Fruit fly (Drosophila melanogaster): ENCODE measurements around the gene CG4461.

The CG4461 gene

DNA sequence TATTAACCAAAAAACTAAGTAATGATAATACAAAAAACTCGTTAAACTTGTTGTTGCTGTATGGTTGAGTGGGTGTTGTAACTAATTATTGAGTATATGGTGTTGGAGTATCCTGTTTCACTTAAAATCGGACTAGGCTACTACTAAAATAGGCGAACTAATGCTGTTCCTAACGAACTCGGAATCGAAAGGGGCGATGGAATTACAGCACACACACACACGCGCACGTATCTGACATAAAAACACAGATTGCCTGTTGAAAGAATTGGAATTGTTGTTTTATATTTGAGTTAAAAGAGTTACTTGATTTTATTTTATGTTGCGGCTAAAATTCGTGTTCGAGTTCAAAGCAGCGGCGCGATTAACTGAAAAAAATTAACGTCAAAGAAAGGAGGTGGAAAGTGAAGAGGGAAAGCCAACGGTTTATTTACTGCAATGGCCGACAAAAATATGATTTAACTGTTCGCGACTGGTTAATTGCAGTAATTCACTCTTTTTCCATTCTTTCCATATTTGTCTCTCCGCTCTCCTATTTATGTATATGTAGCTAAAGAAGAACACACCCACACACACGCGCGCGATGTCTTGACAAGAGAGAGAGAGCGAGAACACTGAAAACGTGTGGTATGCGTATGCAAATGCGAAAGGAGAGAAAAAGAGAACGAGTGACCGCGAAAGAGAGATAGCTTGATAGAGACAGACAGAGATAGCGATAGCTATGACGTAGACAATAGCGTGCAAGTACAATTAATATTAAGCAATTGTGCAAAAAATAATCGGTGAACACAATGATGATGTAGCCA is 26.3 kb downstream of the CG4461 start:
- TF ChIP-seq CG17801 (GFP tag; optimal IDR thresholded peaks at IDR 0.05; ENCODE audit: partially characterized antibody) = no peak

DNA sequence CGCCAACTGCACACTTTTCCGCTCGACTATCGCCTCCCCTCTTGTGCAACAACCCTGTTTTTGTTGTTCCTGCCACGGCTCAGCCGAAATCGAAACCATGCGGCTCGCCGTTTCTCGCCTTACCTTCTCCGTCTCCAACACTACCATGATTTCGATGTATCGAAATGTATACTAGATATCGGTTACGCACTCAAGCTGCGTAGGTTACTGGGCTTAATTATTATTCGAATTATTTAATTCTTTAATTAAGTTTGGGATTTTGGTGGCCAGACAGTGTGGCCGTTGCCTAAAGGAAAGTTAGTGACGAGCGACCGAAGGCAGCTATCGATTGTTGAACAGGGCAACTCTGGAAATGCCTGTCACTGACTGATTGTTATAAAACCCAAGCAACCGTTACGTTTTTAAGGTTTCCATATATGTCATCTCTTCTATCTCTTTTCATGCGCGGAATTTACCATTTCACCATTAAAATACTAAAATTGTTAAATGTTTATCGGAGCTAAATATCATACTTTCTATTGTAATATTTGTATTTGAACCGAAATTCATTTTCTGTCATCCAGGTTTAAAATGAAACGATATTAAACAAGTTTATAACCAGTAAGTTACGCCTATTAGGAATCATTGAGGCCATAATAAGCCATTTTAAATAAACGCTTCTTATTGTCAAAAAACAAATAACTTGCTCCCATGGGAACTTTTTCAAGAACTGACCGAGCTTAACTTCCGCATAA is 27.1 kb downstream of the CG4461 start, which contains the start of gene eIF4E1:
eIF4E1 (minus strand) TSS at position 304 of the 734 bp plus-strand sequence.
- TF ChIP-seq CG17801 (GFP tag; optimal IDR thresholded peaks at IDR 0.05; ENCODE audit: partially characterized antibody) = no peak

DNA sequence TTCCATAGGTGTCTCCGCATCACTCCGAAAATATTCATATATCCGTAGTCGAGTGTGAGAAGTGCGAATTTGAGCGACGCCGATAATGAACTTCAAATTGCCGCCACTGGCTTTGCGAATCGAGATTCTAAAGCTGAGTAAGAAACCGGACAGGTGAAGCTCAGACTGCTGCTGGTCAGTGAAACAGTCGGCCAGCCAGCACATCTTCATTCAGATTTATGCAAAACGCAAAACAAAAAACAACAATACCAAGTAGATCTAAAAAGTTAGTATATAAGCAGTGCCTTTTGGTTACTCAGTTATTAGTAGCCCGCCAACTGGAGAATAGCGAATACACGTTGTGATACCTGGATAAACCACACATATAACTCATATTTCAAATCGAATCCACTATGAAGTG is 29.3 kb downstream of the CG4461 start, which contains the start of gene Cpr67B:
Cpr67B (plus strand) TSS at position 301 of the 400 bp plus-strand sequence.
- no peak for TF ChIP-seq CG17801 (GFP tag; optimal IDR thresholded peaks at IDR 0.05; ENCODE audit: partially characterized antibody)

DNA sequence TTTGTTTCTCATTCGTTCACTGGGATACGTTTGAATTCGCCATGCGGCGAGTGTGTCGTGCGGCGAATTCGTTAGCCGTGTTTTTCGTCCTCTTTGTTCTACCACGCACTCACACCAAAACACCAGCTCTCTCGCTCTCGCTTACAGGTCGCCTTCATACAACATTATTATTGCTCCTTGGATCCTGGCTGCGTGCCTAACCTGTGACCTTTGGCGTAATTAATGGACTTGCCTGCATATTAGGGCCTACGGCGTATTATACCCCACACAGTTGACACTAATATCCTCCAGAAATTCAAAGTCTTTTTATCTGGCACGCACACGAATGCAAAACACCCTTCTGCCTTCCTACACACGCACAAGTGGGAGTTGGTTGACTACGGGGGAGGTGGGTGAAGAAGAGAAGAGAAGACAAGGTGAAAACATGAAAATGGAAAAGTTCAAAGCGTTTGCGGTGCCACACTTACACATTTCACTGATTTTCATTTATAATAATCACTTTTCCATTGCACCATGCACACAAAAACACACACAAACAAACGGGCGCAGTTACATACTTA is 34.9 kb downstream of the CG4461 start:
- no peak for TF ChIP-seq CG17801 (GFP tag; optimal IDR thresholded peaks at IDR 0.05; ENCODE audit: partially characterized antibody)

DNA sequence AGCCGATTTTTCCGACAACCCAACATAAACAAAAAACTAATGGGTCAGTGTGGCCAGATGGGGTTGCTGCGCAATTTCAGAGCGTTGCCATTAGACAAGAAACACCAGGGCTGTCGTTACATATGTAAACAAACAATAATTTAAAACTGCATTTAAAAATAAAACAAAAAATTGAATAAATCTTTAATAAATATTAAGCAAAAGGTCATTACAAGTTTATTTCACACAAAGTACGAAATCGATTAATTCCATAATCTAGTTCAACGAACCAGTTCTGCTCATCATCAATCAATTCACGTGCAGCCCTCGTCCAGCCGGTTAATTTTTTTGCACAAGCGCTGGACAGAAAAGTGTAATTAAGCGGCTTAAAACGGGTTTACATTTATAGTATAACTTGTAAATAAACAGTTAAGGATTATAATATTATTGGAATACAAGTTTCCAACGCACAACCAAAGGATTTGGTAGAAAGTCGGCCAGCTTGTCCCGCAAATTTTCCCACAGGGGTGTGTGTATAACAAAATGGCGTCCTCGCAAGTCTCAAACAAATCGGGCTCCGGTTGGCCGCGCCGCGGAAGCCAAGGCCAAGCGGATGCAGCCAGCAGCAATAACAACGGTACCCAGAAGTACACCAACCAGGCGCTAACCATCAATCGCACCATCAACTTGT is 35.7 kb downstream of the CG4461 start, which contains the start of the genes CG4022 and Cpsf5:
CG4022 (minus strand) TSS at position 79 of the 670 bp plus-strand sequence.
Cpsf5 (plus strand) TSS at position 285 of the 670 bp plus-strand sequence.
- peak; percentile 81 for TF ChIP-seq CG17801 (GFP tag; optimal IDR thresholded peaks at IDR 0.05; ENCODE audit: partially characterized antibody)

DNA sequence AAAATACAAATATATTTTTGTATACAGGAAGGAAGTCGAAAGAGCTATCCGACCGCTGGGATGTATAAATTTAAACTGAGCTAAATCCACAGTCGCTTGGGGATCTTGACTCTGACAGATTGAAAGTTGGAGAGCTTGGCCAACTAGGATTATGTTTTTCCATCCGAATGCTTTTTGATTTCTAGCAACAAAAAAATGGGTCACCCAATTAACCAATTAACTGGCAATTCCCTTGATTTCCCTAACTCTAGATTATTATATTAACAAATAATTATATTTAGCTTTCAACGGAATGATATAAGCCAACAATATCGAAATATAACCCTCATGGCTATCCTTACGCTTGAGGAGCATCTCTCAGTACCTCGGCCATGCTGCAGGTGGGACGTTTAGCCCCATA is 42.1 kb downstream of the CG4461 start, which contains the start of gene CG3982:
CG3982 (minus strand) TSS at position 101 of the 400 bp plus-strand sequence.
- TF ChIP-seq CG17801 (GFP tag; optimal IDR thresholded peaks at IDR 0.05; ENCODE audit: partially characterized antibody) = no peak

DNA sequence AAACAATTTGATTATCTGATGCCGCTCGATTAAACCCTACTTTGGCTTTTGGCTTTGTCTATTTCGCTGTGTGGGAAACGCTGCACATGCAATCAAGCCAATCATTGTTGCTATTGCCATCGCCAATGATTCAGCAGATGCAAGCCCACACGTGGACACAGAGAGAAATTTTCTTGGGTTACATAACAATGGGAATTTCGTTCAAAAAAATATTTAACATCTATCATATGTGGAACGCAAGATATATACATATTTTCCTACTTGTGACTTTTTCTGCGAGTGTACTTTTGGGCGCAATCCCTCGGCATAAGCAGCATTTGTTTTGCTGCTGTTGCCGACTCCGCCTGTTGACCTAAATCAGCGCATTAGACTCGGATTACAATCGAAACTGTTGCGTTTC is 44.1 kb downstream of the CG4461 start:
- TF ChIP-seq CG17801 (GFP tag; optimal IDR thresholded peaks at IDR 0.05; ENCODE audit: partially characterized antibody) = peak; percentile 38

DNA sequence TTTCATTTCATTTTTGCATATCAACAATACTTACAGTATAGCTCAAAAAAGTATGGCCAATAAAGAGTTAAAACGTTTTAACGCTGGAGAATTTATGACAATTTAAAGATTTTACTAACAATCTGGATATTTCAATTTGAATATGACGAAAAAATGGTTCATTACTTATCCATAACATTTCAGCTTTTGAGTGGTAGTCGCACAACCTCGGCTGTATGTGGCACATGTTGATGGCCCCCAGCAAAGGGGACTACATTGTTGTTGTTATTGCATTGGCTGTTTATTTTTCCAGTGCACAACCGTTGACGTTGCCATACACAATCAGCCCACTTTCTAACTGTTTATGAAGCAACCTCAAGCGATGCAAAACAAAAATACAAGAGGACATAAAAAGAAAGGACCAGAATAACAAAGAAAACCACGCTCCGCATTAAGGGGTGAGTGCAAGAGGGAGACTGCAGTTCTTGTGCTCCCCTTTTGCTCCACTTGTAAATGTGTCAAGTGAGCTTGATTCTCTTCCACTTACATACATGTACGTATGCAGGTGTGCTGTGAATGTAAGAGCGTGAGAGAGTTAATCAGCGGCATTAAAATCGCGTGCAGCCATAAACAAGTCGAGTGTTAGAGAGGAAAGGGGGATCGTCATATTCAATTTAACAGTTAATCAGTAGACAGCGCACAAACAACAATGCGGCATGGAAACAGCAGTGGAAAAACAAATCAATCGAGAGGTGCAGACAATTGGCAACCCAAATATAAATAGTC is 45.0 kb downstream of the CG4461 start:
- peak; percentile 98 for TF ChIP-seq CG17801 (GFP tag; optimal IDR thresholded peaks at IDR 0.05; ENCODE audit: partially characterized antibody)

DNA sequence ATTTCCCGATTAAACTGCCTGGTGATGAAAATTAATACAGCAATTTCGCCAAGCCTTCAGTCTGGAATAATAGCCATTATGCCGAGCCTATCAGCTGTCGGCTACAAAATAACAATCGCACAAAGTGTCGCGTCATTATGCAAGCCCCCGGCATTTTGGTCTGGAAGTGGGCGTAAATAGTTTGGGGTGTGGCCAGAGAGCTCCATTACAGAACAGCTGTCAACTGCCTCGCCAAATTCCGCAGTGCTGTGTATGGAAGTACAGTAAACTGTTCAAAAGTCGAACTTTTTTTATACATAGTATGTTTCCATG is 45.5 kb downstream of the CG4461 start:
- TF ChIP-seq CG17801 (GFP tag; optimal IDR thresholded peaks at IDR 0.05; ENCODE audit: partially characterized antibody) = no peak

DNA sequence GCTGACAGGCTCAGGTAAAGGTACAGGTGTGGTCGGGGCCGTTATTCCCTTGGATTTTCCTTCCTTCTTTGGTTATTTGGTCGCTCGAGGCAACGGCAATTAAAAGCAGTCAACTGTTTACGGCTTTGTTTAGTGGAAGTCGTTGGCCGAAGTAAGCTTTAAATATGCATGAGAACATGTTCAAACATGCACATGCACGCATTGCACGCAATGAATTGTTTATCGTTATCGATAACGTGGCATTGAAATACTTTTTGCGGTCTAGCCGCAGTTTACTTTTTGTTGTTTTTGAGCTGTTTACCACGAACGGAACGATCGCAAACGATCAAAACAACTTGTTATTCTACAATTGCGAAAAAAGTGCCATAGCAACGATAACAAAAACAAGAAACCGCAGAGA is 46.4 kb downstream of the CG4461 start:
- TF ChIP-seq CG17801 (GFP tag; optimal IDR thresholded peaks at IDR 0.05; ENCODE audit: partially characterized antibody) = no peak

DNA sequence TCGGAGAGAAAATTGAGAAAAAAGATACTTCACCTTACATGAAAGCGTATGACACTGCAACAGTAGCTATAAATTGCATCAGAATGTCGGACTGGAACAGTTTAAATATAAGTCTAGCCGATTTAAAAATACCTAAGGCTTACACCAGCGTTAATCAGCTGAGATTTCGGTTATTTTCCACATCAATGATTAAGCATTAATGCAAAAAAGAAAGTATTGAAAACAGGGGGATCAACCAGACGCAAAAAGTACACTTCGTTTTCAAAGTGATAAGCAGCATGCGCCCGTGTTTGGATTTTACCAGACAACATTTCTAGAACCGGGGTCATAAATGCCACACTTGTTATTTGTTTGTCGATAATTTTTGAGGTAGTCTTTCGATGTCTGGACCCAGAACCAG is 46.9 kb downstream of the CG4461 start:
- TF ChIP-seq CG17801 (GFP tag; optimal IDR thresholded peaks at IDR 0.05; ENCODE audit: partially characterized antibody) = no peak

DNA sequence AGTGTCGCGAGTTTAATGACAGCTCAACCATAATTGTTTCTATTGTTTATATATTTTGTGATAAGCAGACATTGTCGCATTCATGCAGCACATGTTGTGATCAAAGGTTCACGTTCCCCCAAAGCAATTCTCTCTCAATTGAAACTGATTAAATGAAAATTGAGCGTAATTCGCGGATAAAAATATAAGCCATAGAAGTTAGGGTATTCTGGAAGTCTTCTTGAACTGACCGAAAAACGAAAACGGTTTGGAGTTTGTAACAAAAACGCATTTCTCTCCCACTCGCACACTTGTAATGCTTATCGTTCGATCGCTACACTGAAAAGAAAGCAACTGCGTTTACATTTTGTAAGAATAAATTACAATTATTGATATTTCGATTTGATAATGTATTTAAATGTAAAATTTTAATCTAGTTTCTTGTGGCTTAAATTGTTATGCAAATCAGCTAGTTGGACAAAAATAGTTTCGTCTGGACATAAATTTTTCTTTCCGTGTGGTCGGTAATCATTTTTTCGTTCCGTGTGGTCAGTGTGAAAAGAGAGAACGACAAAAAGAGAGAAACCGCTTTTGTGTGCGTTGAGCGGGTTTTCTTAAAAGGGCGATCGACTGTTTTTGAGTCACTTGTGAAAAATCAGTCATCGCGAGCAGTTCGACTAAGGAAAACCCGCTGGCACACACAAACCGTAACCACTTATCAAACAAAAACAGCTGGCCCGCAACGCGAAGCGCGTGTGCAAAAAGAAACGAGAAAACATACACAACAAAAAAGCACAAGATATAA is 47.6 kb downstream of the CG4461 start, which contains the start of gene aay:
aay (plus strand) TSS at position 618 of the 784 bp plus-strand sequence.
- peak; percentile 100 for TF ChIP-seq CG17801 (GFP tag; optimal IDR thresholded peaks at IDR 0.05; ENCODE audit: partially characterized antibody)

DNA sequence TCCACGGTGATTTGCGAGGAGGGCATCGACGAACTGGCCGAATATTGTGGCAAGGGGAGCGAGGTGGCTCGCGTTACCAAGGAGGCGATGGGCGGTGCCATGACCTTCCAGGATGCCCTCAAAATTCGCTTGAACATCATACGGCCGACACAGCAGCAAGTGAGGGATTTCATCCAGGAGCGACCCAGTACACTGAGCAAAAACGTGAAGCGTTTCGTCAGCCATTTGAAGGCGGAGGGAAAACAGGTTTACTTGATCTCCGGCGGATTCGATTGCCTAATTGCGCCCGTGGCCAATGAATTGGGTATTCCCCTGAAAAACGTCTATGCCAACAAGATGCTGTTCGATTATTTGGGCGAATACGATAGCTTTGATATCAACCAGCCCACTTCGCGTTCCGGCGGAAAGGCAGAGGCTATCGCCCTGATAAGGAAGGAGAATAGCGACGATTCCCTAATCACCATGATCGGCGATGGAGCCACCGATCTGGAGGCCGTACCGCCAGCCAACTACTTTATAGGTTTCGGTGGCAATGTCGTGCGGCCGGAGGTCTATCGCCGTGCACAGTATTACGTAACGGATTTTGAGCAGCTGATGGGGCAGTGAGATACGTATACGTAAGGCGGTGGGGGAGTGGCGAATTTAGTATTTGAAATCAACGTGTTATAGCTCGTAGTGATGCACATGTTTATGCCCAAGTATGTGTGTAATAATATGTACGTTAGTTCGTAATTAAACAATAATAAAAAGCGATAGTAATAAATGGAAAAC is 48.7 kb downstream of the CG4461 start:
- no peak for TF ChIP-seq CG17801 (GFP tag; optimal IDR thresholded peaks at IDR 0.05; ENCODE audit: partially characterized antibody)

All from ovary, adult (tissue).